Worm (Caenorhabditis elegans) whole organism, L3 larva: ENCODE measurements around the gene fkh-7.

Experiments
- R02D3.7 ChIP-seq: fragments of 150-350 bp; optimal IDR thresholded peaks from 2 replicates; lab custom pipeline; 2014; ENCODE audit warnings: missing biosample characterization, missing genetic modification characterization
- aly-2 ChIP-seq: fragments of 150-350 bp; optimal IDR thresholded peaks from 2 replicates; lab custom pipeline; 2014; ENCODE audit warnings: missing biosample characterization, missing genetic modification characterization
- eor-1 ChIP-seq, 2 experiments: fragments of 150-350 bp; optimal IDR thresholded peaks; 2 replicates each; lab custom pipeline; 2014 to 2018; ENCODE audit warnings: missing biosample characterization in 2 of 2, missing genetic modification characterization in 2 of 2
- nhr-11 ChIP-seq: fragments of 150-350 bp; optimal IDR thresholded peaks from 2 replicates; lab custom pipeline; 2014; ENCODE audit warnings: missing biosample characterization, missing genetic modification characterization
- pha-4 ChIP-seq: fragments of 150-350 bp; optimal IDR thresholded peaks from 2 replicates; lab custom pipeline; 2014; ENCODE audit warnings: missing biosample characterization, missing genetic modification reagents, missing genetic modification characterization

DNA sequence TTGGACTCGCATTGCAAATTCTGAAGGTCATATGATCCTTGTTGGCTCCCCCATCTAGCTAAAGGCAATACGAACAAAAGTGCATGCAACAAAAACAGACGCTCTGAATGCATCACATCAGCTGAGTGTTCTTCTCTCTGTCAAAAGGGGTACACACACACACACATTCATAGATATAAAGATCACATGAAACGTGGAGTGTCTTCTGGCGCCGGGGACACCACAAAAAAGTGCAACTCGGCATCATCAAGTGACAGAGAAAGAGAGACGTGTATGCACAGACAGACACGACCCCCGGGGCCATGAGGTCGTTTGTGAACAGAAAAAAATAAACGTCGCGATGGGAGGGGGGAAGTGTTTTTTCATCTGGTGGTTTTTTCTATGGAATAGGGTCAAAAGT is 22.9 kb downstream of the fkh-7 start:
- TF ChIP-seq pha-4 (tag; lab: Kevin White, UChicago): peak; percentile 97
- no peak for TF ChIP-seq nhr-11 (tag; lab: Kevin White, UChicago)
- TF ChIP-seq R02D3.7 (tag; lab: Kevin White, UChicago): no peak
- TF ChIP-seq eor-1 (tag; optimal IDR thresholded peaks at IDR 0.05; lab: Kevin White, UChicago): no peak
- no peak for TF ChIP-seq aly-2 (tag; lab: Kevin White, UChicago)
